Worm (Caenorhabditis elegans): ENCODE measurements around the gene hot-2.

DNA sequence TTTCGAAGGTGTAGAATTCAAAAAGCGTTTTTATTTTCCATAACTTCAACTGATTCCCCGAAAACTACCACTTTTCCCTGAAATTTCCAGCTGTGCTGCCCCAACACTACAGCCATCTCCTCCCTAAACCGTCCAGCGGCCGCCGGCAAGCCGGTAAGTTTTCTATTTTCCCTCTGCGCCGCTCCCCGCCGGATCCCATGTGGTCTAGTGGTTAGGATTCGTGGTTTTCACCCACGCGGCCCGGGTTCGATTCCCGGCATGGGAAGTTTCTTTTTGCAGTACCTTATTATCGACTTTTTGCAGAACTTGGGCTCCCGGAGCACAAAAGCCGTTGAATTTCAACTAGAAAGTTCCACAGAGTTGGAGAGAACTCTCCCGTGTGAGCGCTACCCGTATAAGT, 32.0 kb upstream of the hot-2 start:
- TF ChIP-seq bed-1 (GFP tag; IDR thresholded peaks at IDR 0.05) (no peak), pha-4 (tag; optimal IDR thresholded peaks at IDR 0.05) (no peak), mel-28 (tag; optimal IDR thresholded peaks at IDR 0.05; ENCODE audit: borderline replicate concordance) (no peak), mes-4 (tag; optimal IDR thresholded peaks at IDR 0.05) (no peak), unc-62 (GFP tag; optimal IDR thresholded peaks at IDR 0.05) (no peak), F57C9.4 (tag; optimal IDR thresholded peaks at IDR 0.05) (no peak), lsl-1 (GFP tag; optimal IDR thresholded peaks at IDR 0.05) (no peak), B0035.1 (tag; optimal IDR thresholded peaks at IDR 0.05) (no peak)
